Fruit fly (Drosophila melanogaster) whole organism, prepupa: Measurements from ENCODE around the gene ERp44.
A peak's percentile ranks its signal among the peaks of the same experiment; 100 is the strongest.

Experiments
- Blimp-1 ChIP-seq: fragments of 200-800 bp; sonication (Bioruptor generic); optimal IDR thresholded peaks from 3 replicates; lab custom pipeline; 2017; ENCODE audit warnings: missing biosample characterization, missing genetic modification characterization, mild to moderate bottlenecking, moderate library complexity, missing genetic modification reagents
- CG10669 ChIP-seq: fragments of 200-800 bp; sonication (Bioruptor generic); optimal IDR thresholded peaks from 3 replicates; lab custom pipeline; 2018; ENCODE audit warnings: missing biosample characterization, mild to moderate bottlenecking, missing genetic modification characterization, moderate library complexity
- CG11294 ChIP-seq: fragments of 200-800 bp; sonication (Bioruptor generic); IDR thresholded peaks from 2 replicates; pipeline ENCODE4 v1.3.6; 2022; ENCODE audit warnings: missing biosample characterization, missing genetic modification characterization
- CG16779 ChIP-seq: fragments of 200-800 bp; sonication (Bioruptor generic); optimal IDR thresholded peaks from 3 replicates; lab custom pipeline; 2017; ENCODE audit warnings: missing biosample characterization, mild to moderate bottlenecking, missing genetic modification characterization
- CG3032 ChIP-seq: fragments of 200-800 bp; optimal IDR thresholded peaks from 2 replicates; lab custom pipeline; 2019; ENCODE audit warnings: missing biosample characterization, mild to moderate bottlenecking, missing genetic modification characterization, moderate library complexity
- CG31627 ChIP-seq: fragments of 200-800 bp; sonication (Bioruptor generic); optimal IDR thresholded peaks from 3 replicates; lab custom pipeline; 2016; ENCODE audit warnings: missing biosample characterization, missing genetic modification characterization
- CG34406 ChIP-seq: fragments of 200-800 bp; sonication (Bioruptor generic); optimal IDR thresholded peaks from 3 replicates; lab custom pipeline; 2016; ENCODE audit warnings: missing biosample characterization, missing genetic modification characterization
- CG3919 ChIP-seq: fragments of 200-800 bp; sonication (Bioruptor generic); optimal IDR thresholded peaks from 3 replicates; lab custom pipeline; 2016; ENCODE audit warnings: missing biosample characterization, missing genetic modification characterization
- CG4318 ChIP-seq: fragments of 200-800 bp; sonication (Bioruptor generic); optimal IDR thresholded peaks from 3 replicates; lab custom pipeline; 2017; ENCODE audit warnings: missing biosample characterization, mild to moderate bottlenecking, missing genetic modification characterization
- CG6163 ChIP-seq: fragments of 200-800 bp; sonication (Bioruptor generic); IDR thresholded peaks from 3 replicates; pipeline ENCODE4 v1.3.6; 2022; ENCODE audit warnings: missing biosample characterization, missing genetic modification characterization
- CG8119 ChIP-seq: fragments of 200-800 bp; sonication (Bioruptor generic); IDR thresholded peaks from 3 replicates; pipeline ENCODE4 v1.3.6; 2022; ENCODE audit warnings: missing biosample characterization, missing genetic modification characterization
- CG9139 ChIP-seq: fragments of 200-800 bp; sonication (Bioruptor generic); optimal IDR thresholded peaks from 3 replicates; lab custom pipeline; 2017; ENCODE audit warnings: missing biosample characterization, mild to moderate bottlenecking, missing genetic modification characterization
- Eip75B ChIP-seq: fragments of 200-800 bp; sonication (Bioruptor generic); optimal IDR thresholded peaks from 3 replicates; lab custom pipeline; 2016; ENCODE audit warnings: missing biosample characterization, missing genetic modification characterization
- Eip78C ChIP-seq: fragments of 200-800 bp; sonication (Bioruptor generic); peaks from one replicate; lab custom pipeline; 2016; ENCODE audit warnings: missing biosample characterization, missing genetic modification characterization
- Hr39 ChIP-seq: fragments of 200-800 bp; sonication (Bioruptor generic); optimal IDR thresholded peaks from 2 replicates; lab custom pipeline; 2016; ENCODE audit warnings: missing biosample characterization, missing genetic modification characterization
- OdsH ChIP-seq: fragments of 200-800 bp; sonication (Bioruptor generic); optimal IDR thresholded peaks from 3 replicates; lab custom pipeline; 2016; ENCODE audit warnings: missing biosample characterization, missing genetic modification characterization
- Smox ChIP-seq: fragments of 200-800 bp; sonication (Bioruptor generic); optimal IDR thresholded peaks from 3 replicates; lab custom pipeline; 2016; ENCODE audit warnings: missing biosample characterization, missing genetic modification characterization
- Sox14 ChIP-seq: fragments of 200-800 bp; sonication (Bioruptor generic); optimal IDR thresholded peaks from 3 replicates; lab custom pipeline; 2016; ENCODE audit warnings: missing biosample characterization, missing genetic modification characterization
- Sox15 ChIP-seq: fragments of 200-800 bp; sonication (Bioruptor generic); optimal IDR thresholded peaks from 3 replicates; lab custom pipeline; 2016; ENCODE audit warnings: missing biosample characterization, missing genetic modification characterization
- achi ChIP-seq: fragments of 200-800 bp; sonication (Bioruptor generic); optimal IDR thresholded peaks from 3 replicates; lab custom pipeline; 2016; ENCODE audit warnings: missing biosample characterization, missing genetic modification characterization
- cyc ChIP-seq: fragments of 200-800 bp; sonication (Bioruptor generic); optimal IDR thresholded peaks from 3 replicates; lab custom pipeline; 2016; ENCODE audit warnings: missing biosample characterization, missing genetic modification characterization
- esn ChIP-seq: fragments of 200-800 bp; sonication (Bioruptor generic); optimal IDR thresholded peaks from 2 replicates; lab custom pipeline; 2016; ENCODE audit warnings: missing biosample characterization, mild to moderate bottlenecking, missing genetic modification characterization, moderate library complexity
- fkh ChIP-seq: fragments of 200-800 bp; sonication (Bioruptor generic); optimal IDR thresholded peaks from 3 replicates; lab custom pipeline; 2017; ENCODE audit warnings: missing biosample characterization, mild to moderate bottlenecking, missing genetic modification characterization, moderate library complexity
- lz ChIP-seq: fragments of 200-800 bp; sonication (Bioruptor generic); optimal IDR thresholded peaks from 3 replicates; lab custom pipeline; 2016; ENCODE audit warnings: missing biosample characterization, missing genetic modification characterization
- salr ChIP-seq, 2 experiments: fragments of 200-800 bp; sonication (Bioruptor generic); optimal IDR thresholded peaks; 3 replicates each; lab custom pipeline; 2016 to 2018; ENCODE audit warnings: missing biosample characterization in 2 of 2, missing genetic modification characterization in 2 of 2, mild to moderate bottlenecking in 1 of 2
- svp ChIP-seq: fragments of 200-800 bp; sonication (Bioruptor generic); peaks from one replicate; lab custom pipeline; 2016; ENCODE audit warnings: missing biosample characterization, missing genetic modification characterization
- topi ChIP-seq: fragments of 200-800 bp; sonication (Bioruptor generic); optimal IDR thresholded peaks from 3 replicates; lab custom pipeline; 2016; ENCODE audit warnings: missing biosample characterization, missing genetic modification characterization
- vri ChIP-seq: fragments of 200-800 bp; sonication (Bioruptor generic); optimal IDR thresholded peaks from 3 replicates; lab custom pipeline; 2016; ENCODE audit warnings: missing biosample characterization, mild to moderate bottlenecking, missing genetic modification characterization

Gene ERp44

dm6 chrX:16308310-16308918, 10.9 kb upstream of the ERp44 start, which contains the start of gene Had1:
TSS of gene Had1 (minus strand) at chrX:16308667.
- TF ChIP-seq Eip78C (GFP tag; lab: Kevin White, UChicago) (peak; percentile 8), CG9139 (no peak), svp (GFP tag; lab: Kevin White, UChicago) (peak; percentile 81), lz (GFP tag; lab: Kevin White, UChicago) (no peak)

dm6 chrX:16303636-16304035, 6.1 kb upstream of the ERp44 start, which contains the start of gene CG3679:
TSS of gene CG3679 (plus strand) at chrX:16303870.
- TF ChIP-seq CG10669 (GFP tag; lab: Kevin White, UChicago) (no peak), CG3032 (tag; lab: Kevin White, UChicago) (peak; percentile 7)
- TF ChIP-seq, all 60 proteins: peak for 1

DNA sequence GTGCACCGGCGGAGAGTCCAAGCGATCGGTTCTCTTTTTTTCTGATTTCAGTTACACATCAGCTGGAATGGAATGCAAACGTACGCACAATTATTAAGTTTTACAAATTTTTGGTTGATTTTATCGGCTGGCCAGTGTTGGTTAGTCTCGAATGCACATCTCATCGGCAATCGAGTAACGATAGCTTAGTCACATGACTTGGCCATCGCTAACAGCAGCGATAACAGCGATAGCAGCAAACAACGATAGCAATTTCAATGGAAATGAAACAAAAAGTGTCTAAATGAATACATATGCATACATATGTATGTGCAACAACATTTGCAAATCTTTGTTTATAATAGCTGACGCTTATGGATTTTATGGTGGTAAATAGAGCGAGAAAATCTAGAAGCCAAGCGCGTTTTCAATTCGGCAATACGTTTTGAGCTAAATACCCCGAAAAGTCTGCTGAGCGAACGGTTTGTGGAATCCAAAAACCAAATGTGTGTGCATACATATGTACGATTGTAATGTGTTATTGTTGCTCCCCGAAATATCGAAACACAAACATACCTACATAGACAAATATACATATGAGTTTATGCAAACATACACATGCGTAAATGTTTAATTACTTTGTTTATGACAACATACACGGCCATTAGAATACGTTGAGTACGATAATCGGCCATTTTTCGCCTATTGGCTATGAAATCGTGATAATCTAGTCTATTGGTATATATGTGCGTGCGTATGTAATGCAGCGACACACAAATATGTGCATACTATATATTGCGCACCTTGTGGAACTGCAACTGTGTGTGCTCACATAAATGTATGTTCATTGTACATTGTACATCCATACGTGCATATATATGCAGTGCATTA, 860 bp downstream of the ERp44 start, which contains the start of gene CG3632:
TSS of gene CG3632 (plus strand) at position 249 of the 870 bp plus-strand sequence.
- TF ChIP-seq Eip78C (GFP tag; lab: Kevin White, UChicago): peak; percentile 37
- peak; percentile 62 for TF ChIP-seq esn (GFP tag; lab: Kevin White, UChicago)
- no peak for TF ChIP-seq achi (GFP tag; lab: Kevin White, UChicago)
- TF ChIP-seq fkh (GFP tag; lab: Kevin White, UChicago): peak; percentile 41
- TF ChIP-seq CG31627 (GFP tag; lab: Kevin White, UChicago): peak; percentile 40
- TF ChIP-seq Blimp-1 (GFP tag; lab: Kevin White, UChicago): peak; percentile 36
- TF ChIP-seq CG3032 (tag; lab: Kevin White, UChicago): peak; percentile 11
- no peak for TF ChIP-seq Sox15 (GFP tag; lab: Kevin White, UChicago)
- peak; percentile 51 for TF ChIP-seq topi (GFP tag; lab: Kevin White, UChicago)
- peak; percentile 30 for TF ChIP-seq cyc (GFP tag; lab: Kevin White, UChicago)
- TF ChIP-seq lz (GFP tag; lab: Kevin White, UChicago): peak; percentile 36
- TF ChIP-seq vri (GFP tag; lab: Kevin White, UChicago): peak; percentile 6
- TF ChIP-seq Sox14 (GFP tag; lab: Kevin White, UChicago): peak; percentile 57
- no peak for TF ChIP-seq Eip75B (GFP tag; lab: Kevin White, UChicago)
- TF ChIP-seq, all 60 proteins: peak for 11

DNA sequence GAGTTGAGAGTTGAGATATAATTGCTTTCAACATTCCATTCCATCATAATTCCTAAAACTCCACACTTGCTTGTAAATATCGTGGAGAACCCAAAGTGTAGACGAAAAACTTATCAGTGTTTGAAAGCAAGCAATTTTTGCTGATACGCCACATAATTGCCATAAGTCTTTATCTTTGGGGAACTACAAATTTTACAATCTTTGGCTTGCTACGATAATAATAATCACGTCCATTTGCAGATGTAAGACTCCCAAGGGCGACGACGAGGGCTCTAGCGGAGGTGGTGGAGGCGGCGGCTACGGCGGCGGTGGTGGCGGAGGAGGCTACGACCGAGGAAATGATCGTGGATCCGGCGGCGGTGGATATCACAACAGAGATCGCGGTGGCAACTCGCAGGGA, 4.9 kb downstream of the ERp44 start:
- TF ChIP-seq Sox15 (GFP tag; lab: Kevin White, UChicago) (no peak), CG4318 (GFP tag; lab: Kevin White, UChicago) (no peak), CG8119 (no peak), CG3032 (tag; lab: Kevin White, UChicago) (no peak), Hr39 (GFP tag; lab: Kevin White, UChicago) (no peak), CG34406 (no peak), CG31627 (GFP tag; lab: Kevin White, UChicago) (no peak), CG3919 (GFP tag; lab: Kevin White, UChicago) (no peak)

DNA sequence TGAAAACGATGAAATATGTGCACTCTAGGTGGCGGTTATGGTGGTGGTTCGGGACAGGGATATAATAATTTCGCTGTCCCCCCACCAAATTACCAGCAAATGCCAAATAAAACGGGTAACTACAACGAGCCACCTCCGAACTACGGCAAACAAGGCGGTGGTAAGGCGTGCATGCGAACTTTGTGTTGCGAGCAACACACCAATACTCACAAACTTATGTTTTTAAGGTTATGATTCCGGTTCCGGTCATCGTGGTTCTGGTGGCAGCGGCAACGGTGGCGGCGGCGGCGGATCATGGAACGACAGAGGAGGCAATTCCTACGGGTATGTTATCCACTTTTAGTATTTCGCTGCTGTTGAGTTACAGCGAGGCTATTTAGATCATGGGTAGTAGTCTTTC, 8.5 kb downstream of the ERp44 start:
- TF ChIP-seq esn (GFP tag; lab: Kevin White, UChicago): no peak
- no peak for TF ChIP-seq topi (GFP tag; lab: Kevin White, UChicago)
- no peak for TF ChIP-seq CG10669 (GFP tag; lab: Kevin White, UChicago)
- TF ChIP-seq CG11294 (GFP tag; lab: Robert Waterston, UW): no peak
- no peak for TF ChIP-seq Eip78C (GFP tag; lab: Kevin White, UChicago)
- TF ChIP-seq CG16779: no peak
- TF ChIP-seq CG34406: no peak
- TF ChIP-seq OdsH: no peak
- TF ChIP-seq CG6163 (GFP tag; lab: Robert Waterston, UW): no peak
- TF ChIP-seq CG3032 (tag; lab: Kevin White, UChicago): no peak
- no peak for TF ChIP-seq Smox (GFP tag; lab: Kevin White, UChicago)
- no peak for TF ChIP-seq salr (GFP tag; optimal IDR thresholded peaks at IDR 0.05; lab: Kevin White, UChicago)
- TF ChIP-seq Sox14 (GFP tag; lab: Kevin White, UChicago): no peak
